Fruit fly (Drosophila melanogaster) whole organism, embryonic: ENCODE results near the gene CG42488.

Experiments
- ATbp ChIP-seq: fragments of 200-800 bp; sonication (Bioruptor generic); optimal IDR thresholded peaks from 2 replicates; lab custom pipeline; 2017; ENCODE audit warnings: missing biosample characterization, mild to moderate bottlenecking, missing genetic modification characterization, missing genetic modification reagents
- B-H2 ChIP-seq: fragments of 200-800 bp; sonication (Bioruptor generic); optimal IDR thresholded peaks from 2 replicates; lab custom pipeline; 2018; ENCODE audit warnings: missing biosample characterization, mild to moderate bottlenecking, missing genetic modification characterization
- Bdp1 ChIP-seq: fragments of 200-800 bp; sonication (Bioruptor generic); optimal IDR thresholded peaks from 3 replicates; lab custom pipeline; 2016; ENCODE audit warnings: missing biosample characterization, missing genetic modification characterization
- Bgb ChIP-seq: fragments of 200-800 bp; sonication (Bioruptor generic); IDR thresholded peaks from 2 replicates; pipeline ENCODE4 v1.3.6; 2022; ENCODE audit warnings: missing biosample characterization, missing genetic modification characterization; ENCODE audit not compliant: partially characterized antibody
- Blimp-1 ChIP-seq: fragments of 200-800 bp; sonication (Bioruptor generic); optimal IDR thresholded peaks from 3 replicates; lab custom pipeline; 2018; ENCODE audit warnings: missing biosample characterization, missing genetic modification characterization, mild to moderate bottlenecking, moderate library complexity, missing genetic modification reagents
- CG10267 ChIP-seq: fragments of 200-800 bp; sonication (Bioruptor generic); optimal IDR thresholded peaks from 2 replicates; lab custom pipeline; 2018; ENCODE audit warnings: missing biosample characterization, mild to moderate bottlenecking, missing genetic modification characterization, moderate library complexity
- CG10274 ChIP-seq: fragments of 200-800 bp; sonication (Bioruptor generic); optimal IDR thresholded peaks from 3 replicates; lab custom pipeline; 2017; ENCODE audit warnings: missing biosample characterization, mild to moderate bottlenecking, missing genetic modification characterization
- CG11247 ChIP-seq: fragments of 200-800 bp; sonication (Bioruptor generic); IDR thresholded peaks from 2 replicates; pipeline ENCODE4 v1.3.6; 2022; ENCODE audit warnings: missing biosample characterization, missing genetic modification characterization
- CG12236 ChIP-seq: fragments of 200-800 bp; sonication (Bioruptor generic); optimal IDR thresholded peaks from 2 replicates; lab custom pipeline; 2016; ENCODE audit warnings: missing biosample characterization, missing genetic modification characterization
- CG17802 ChIP-seq: fragments of 200-800 bp; sonication (Bioruptor generic); optimal IDR thresholded peaks from 2 replicates; lab custom pipeline; 2018; ENCODE audit warnings: missing biosample characterization, mild to moderate bottlenecking, missing genetic modification characterization, moderate library complexity
- CG17829 ChIP-seq: fragments of 200-800 bp; optimal IDR thresholded peaks from 2 replicates; lab custom pipeline; 2019; ENCODE audit warnings: missing biosample characterization, mild to moderate bottlenecking, missing genetic modification characterization, moderate library complexity
- CG18262 ChIP-seq: fragments of 200-800 bp; optimal IDR thresholded peaks from 3 replicates; lab custom pipeline; 2019; ENCODE audit warnings: missing biosample characterization, mild to moderate bottlenecking, missing genetic modification characterization, moderate library complexity
- CG18764 ChIP-seq: fragments of 200-800 bp; sonication (Bioruptor generic); optimal IDR thresholded peaks from 3 replicates; lab custom pipeline; 2016; ENCODE audit warnings: missing biosample characterization, missing genetic modification characterization
- CG31224 ChIP-seq: fragments of 200-800 bp; sonication (Bioruptor generic); IDR thresholded peaks from 2 replicates; pipeline ENCODE4 v1.3.6; 2022; ENCODE audit warnings: missing biosample characterization, missing genetic modification characterization
- CG31388 ChIP-seq: fragments of 200-800 bp; sonication (Bioruptor generic); optimal IDR thresholded peaks from 2 replicates; lab custom pipeline; 2016; ENCODE audit warnings: missing biosample characterization, missing genetic modification characterization
- CG43689 ChIP-seq: fragments of 200-800 bp; sonication (Bioruptor generic); IDR thresholded peaks from 2 replicates; pipeline ENCODE4 v1.3.6; 2022; ENCODE audit warnings: missing biosample characterization, missing genetic modification characterization
- CG4707 ChIP-seq: fragments of 200-800 bp; sonication (Bioruptor generic); optimal IDR thresholded peaks from 2 replicates; lab custom pipeline; 2018; ENCODE audit warnings: missing biosample characterization, mild to moderate bottlenecking, missing genetic modification characterization, moderate library complexity
- CG5953 ChIP-seq: fragments of 200-800 bp; sonication (Bioruptor generic); IDR thresholded peaks from 2 replicates; pipeline ENCODE4 v1.3.6; 2022; ENCODE audit warnings: missing biosample characterization, missing genetic modification characterization
- CG7357 ChIP-seq: fragments of 200-800 bp; sonication (Bioruptor generic); IDR thresholded peaks from 3 replicates; pipeline ENCODE4 v1.3.6; 2022; ENCODE audit warnings: missing biosample characterization, missing genetic modification characterization
- CG7556 ChIP-seq: fragments of 200-800 bp; sonication (Bioruptor generic); optimal IDR thresholded peaks from 2 replicates; lab custom pipeline; 2017; ENCODE audit warnings: missing biosample characterization, mild to moderate bottlenecking, missing genetic modification characterization
- CG8089 ChIP-seq: fragments of 200-800 bp; sonication (Bioruptor generic); optimal IDR thresholded peaks from 3 replicates; lab custom pipeline; 2016; ENCODE audit warnings: missing biosample characterization, missing genetic modification characterization
- CG8924 ChIP-seq: fragments of 200-800 bp; optimal IDR thresholded peaks from 3 replicates; lab custom pipeline; 2019; ENCODE audit warnings: missing biosample characterization, mild to moderate bottlenecking, missing genetic modification characterization, moderate library complexity
- CG9932 ChIP-seq: fragments of 200-800 bp; sonication (Bioruptor generic); IDR thresholded peaks from 2 replicates; pipeline ENCODE4 v1.3.6; 2022; ENCODE audit warnings: missing biosample characterization, missing genetic modification characterization
- Dip2 ChIP-seq: fragments of 200-800 bp; sonication (Bioruptor generic); IDR thresholded peaks from 2 replicates; pipeline ENCODE4 v1.3.6; 2022; ENCODE audit warnings: missing biosample characterization, missing genetic modification characterization
- Drgx ChIP-seq: fragments of 200-800 bp; sonication (Bioruptor generic); IDR thresholded peaks from 2 replicates; pipeline ENCODE4 v1.3.6; 2022; ENCODE audit warnings: missing biosample characterization, missing genetic modification characterization
- Ets97D ChIP-seq: fragments of 200-800 bp; sonication (Bioruptor generic); optimal IDR thresholded peaks from 3 replicates; lab custom pipeline; 2016; ENCODE audit warnings: missing biosample characterization, missing genetic modification characterization
- HHEX ChIP-seq: fragments of 200-800 bp; sonication (Bioruptor generic); optimal IDR thresholded peaks from 3 replicates; lab custom pipeline; 2017; ENCODE audit warnings: missing biosample characterization, mild to moderate bottlenecking, missing genetic modification characterization, missing genetic modification reagents
- Hmr ChIP-seq: fragments of 200-800 bp; sonication (Bioruptor generic); optimal IDR thresholded peaks from 3 replicates; lab custom pipeline; 2017; ENCODE audit warnings: mild to moderate bottlenecking, missing biosample characterization, missing genetic modification reagents, missing genetic modification characterization
- Hmx ChIP-seq: fragments of 200-800 bp; sonication (Bioruptor generic); optimal IDR thresholded peaks from 2 replicates; lab custom pipeline; 2016; ENCODE audit warnings: missing biosample characterization, missing genetic modification characterization
- Hr39 ChIP-seq: fragments of >200 bp; optimal IDR thresholded peaks from 2 replicates; lab custom pipeline; 2017
- MBD-R2 ChIP-seq: fragments of 200-800 bp; sonication (Bioruptor generic); IDR thresholded peaks from 2 replicates; pipeline ENCODE4 v1.3.6; 2022; ENCODE audit warnings: missing biosample characterization, missing genetic modification characterization
- Mrtf ChIP-seq: fragments of 200-800 bp; sonication (Bioruptor generic); IDR thresholded peaks from 3 replicates; pipeline ENCODE4 v1.3.6; 2022; ENCODE audit warnings: missing biosample characterization, missing genetic modification characterization
- Spps ChIP-seq: fragments of 200-800 bp; sonication (Bioruptor generic); optimal IDR thresholded peaks from 2 replicates; lab custom pipeline; 2018; ENCODE audit warnings: missing biosample characterization, mild to moderate bottlenecking, missing genetic modification characterization
- Ssrp ChIP-seq: fragments of 200-800 bp; sonication (Bioruptor generic); optimal IDR thresholded peaks from 2 replicates; lab custom pipeline; 2018; ENCODE audit warnings: missing biosample characterization, mild to moderate bottlenecking, missing genetic modification characterization, moderate library complexity
- Taf1 ChIP-seq: fragments of 200-800 bp; sonication (Bioruptor generic); IDR thresholded peaks from 2 replicates; pipeline ENCODE4 v1.3.6; 2022; ENCODE audit warnings: missing biosample characterization, missing genetic modification characterization
- abd-A ChIP-seq: fragments of 200-800 bp; sonication (Bioruptor generic); optimal IDR thresholded peaks from 3 replicates; lab custom pipeline; 2019; ENCODE audit warnings: missing biosample characterization, mild to moderate bottlenecking, missing genetic modification characterization, moderate library complexity
- aop ChIP-seq: fragments of 200-800 bp; sonication (Bioruptor generic); IDR thresholded peaks from 2 replicates; pipeline ENCODE4 v1.3.6; 2022; ENCODE audit warnings: missing biosample characterization, missing genetic modification characterization
- caup ChIP-seq: fragments of 200-800 bp; sonication (Bioruptor generic); optimal IDR thresholded peaks from 3 replicates; lab custom pipeline; 2017; ENCODE audit warnings: missing biosample characterization, mild to moderate bottlenecking, missing genetic modification characterization, moderate library complexity; ENCODE audit not compliant: severe bottlenecking
- dmrt99B ChIP-seq: fragments of 200-800 bp; sonication (Bioruptor generic); optimal IDR thresholded peaks from 2 replicates; lab custom pipeline; 2018; ENCODE audit warnings: missing biosample characterization, mild to moderate bottlenecking, missing genetic modification characterization, moderate library complexity
- fd64A ChIP-seq: fragments of 200-800 bp; sonication (Bioruptor generic); optimal IDR thresholded peaks from 3 replicates; lab custom pipeline; 2018; ENCODE audit warnings: missing biosample characterization, mild to moderate bottlenecking, missing genetic modification characterization
- fd96Cb ChIP-seq: fragments of 200-800 bp; sonication (Bioruptor generic); optimal IDR thresholded peaks from 2 replicates; lab custom pipeline; 2018; ENCODE audit warnings: missing biosample characterization, mild to moderate bottlenecking, missing genetic modification characterization, moderate library complexity
- hkb ChIP-seq, 2 experiments: fragments of 200-800 bp in 1 of 2; fragments of >200 bp in 1 of 2; sonication (Bioruptor generic) in 1 of 2; IDR thresholded peaks in 1 of 2; optimal IDR thresholded peaks in 1 of 2; 2 replicates each; pipeline versions ENCODE4 v1.3.6 to Lab custom; 2017 to 2022; ENCODE audit warnings: missing biosample characterization in 1 of 2, missing genetic modification characterization in 1 of 2
- hth ChIP-seq: fragments of >200 bp; optimal IDR thresholded peaks from 2 replicates; lab custom pipeline; 2017; ENCODE audit warnings: inconsistent platforms
- insv ChIP-seq, 2 experiments: fragments of 200-800 bp; sonication (Bioruptor generic); optimal IDR thresholded peaks; 3 replicates each; lab custom pipeline; 2016 to 2018; ENCODE audit warnings: missing biosample characterization in 2 of 2, missing genetic modification characterization in 2 of 2
- lola ChIP-seq, 3 experiments: fragments of >200 bp in 2 of 3; fragments of 200-800 bp in 1 of 3; sonication (Bioruptor generic) in 1 of 3; optimal IDR thresholded peaks; 2 replicates each; lab custom pipeline; 2017 to 2019; ENCODE audit warnings: missing biosample characterization in 3 of 3, missing genetic modification characterization in 3 of 3, mild to moderate bottlenecking in 1 of 3, moderate library complexity in 1 of 3
- lov ChIP-seq, 2 experiments: fragments of 200-800 bp in 1 of 2; fragments of >200 bp in 1 of 2; sonication (Bioruptor generic) in 1 of 2; IDR thresholded peaks in 1 of 2; optimal IDR thresholded peaks in 1 of 2; 2 replicates in 1 of 2; 3 replicates in 1 of 2; pipeline versions ENCODE4 v1.3.6 to Lab custom; 2017 to 2022; ENCODE audit warnings: missing biosample characterization in 1 of 2, missing genetic modification characterization in 1 of 2
- nau ChIP-seq: fragments of 200-800 bp; sonication (Bioruptor generic); optimal IDR thresholded peaks from 3 replicates; lab custom pipeline; 2017; ENCODE audit warnings: missing biosample characterization, mild to moderate bottlenecking, missing genetic modification characterization, missing genetic modification reagents
- pnt ChIP-seq: fragments of 200-800 bp; sonication (Bioruptor generic); optimal IDR thresholded peaks from 3 replicates; lab custom pipeline; 2016; ENCODE audit warnings: missing biosample characterization, missing genetic modification characterization
- repo ChIP-seq: fragments of 200-800 bp; sonication (Bioruptor generic); optimal IDR thresholded peaks from 2 replicates; lab custom pipeline; 2016; ENCODE audit warnings: missing biosample characterization, missing genetic modification characterization
- usp ChIP-seq: fragments of >200 bp; optimal IDR thresholded peaks from 2 replicates; lab custom pipeline; 2017; ENCODE audit warnings: missing biosample characterization, missing genetic modification characterization

CG42488 gene

DNA sequence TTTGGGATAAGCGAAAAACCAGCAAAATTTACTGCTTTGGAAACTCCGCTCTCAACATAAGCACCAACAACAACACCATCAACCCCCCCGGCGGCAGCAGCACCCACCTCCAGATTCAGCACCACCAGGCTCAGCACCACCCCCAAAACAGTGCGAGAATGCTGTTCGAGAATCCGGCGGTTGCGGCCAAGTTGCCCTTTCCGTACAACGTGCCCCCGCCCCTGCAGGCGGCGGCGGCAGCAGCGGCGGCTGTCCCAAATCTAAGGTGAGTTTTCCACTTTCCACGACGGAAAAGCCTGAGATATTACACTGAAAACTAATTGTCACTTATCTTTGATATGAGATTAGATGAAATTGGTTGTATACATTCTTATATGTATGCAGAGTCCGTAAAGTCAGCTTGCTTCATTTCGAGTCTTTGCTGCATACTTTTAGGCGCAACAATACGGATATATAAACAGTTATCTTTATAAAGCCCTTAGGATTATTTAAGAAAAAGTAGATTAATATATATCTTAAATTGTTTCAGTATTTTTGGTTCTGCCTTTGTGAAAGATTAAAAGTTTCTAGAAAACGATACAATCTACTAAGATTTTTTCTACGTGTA lies 36.7 kb downstream of the CG42488 start (continued):
- TF ChIP-seq Ssrp (tag; lab: Kevin White, UChicago) (peak; percentile 39), CG7556 (peak; percentile 54), usp (GFP tag; lab: Kevin White, UChicago) (no peak), hkb (optimal IDR thresholded peaks at IDR 0.05; lab: Kevin White, UChicago) (no peak), hkb (GFP tag; IDR thresholded peaks at IDR 0.05; lab: Robert Waterston, UW) (no peak), Dip2 (0 out of 2 replicates have a peak, but pooled peaks have one; percentile 11), Hmx (GFP tag; lab: Kevin White, UChicago) (no peak), CG11247 (GFP tag; lab: Robert Waterston, UW) (no peak; the same call in 1 of the 2 replicates), dmrt99B (tag; lab: Kevin White, UChicago) (peak; percentile 47), CG12236 (GFP tag; lab: Kevin White, UChicago) (no peak), nau (GFP tag; lab: Kevin White, UChicago) (peak; percentile 0), Bdp1 (GFP tag; lab: Kevin White, UChicago) (no peak), lov (optimal IDR thresholded peaks at IDR 0.05; lab: Kevin White, UChicago) (no peak), lov (GFP tag; IDR thresholded peaks at IDR 0.05; lab: Robert Waterston, UW) (no peak), abd-A (tag; lab: Kevin White, UChicago) (no peak), Mrtf (no peak), repo (GFP tag; lab: Kevin White, UChicago) (no peak), Hr39 (lab: Kevin White, UChicago) (no peak), Drgx (GFP tag; lab: Robert Waterston, UW) (no peak), ATbp (GFP tag; lab: Kevin White, UChicago) (peak; percentile 41), CG5953 (no peak), CG10267 (tag; lab: Kevin White, UChicago) (peak; percentile 1), CG17829 (tag; lab: Kevin White, UChicago) (peak; percentile 22), CG18262 (tag; lab: Kevin White, UChicago) (peak; percentile 56), HHEX (GFP tag; lab: Kevin White, UChicago) (peak; percentile 25), B-H2 (GFP tag; lab: Kevin White, UChicago) (no peak), insv (GFP tag; optimal IDR thresholded peaks at IDR 0.05; lab: Kevin White, UChicago) (no peak), Taf1 (GFP tag; lab: Robert Waterston, UW) (no peak), fd96Cb (tag; lab: Kevin White, UChicago) (peak; percentile 23), CG9932 (GFP tag; lab: Robert Waterston, UW) (no peak), CG18764 (no peak), CG43689 (GFP tag; lab: Robert Waterston, UW) (no peak), hth (lab: Kevin White, UChicago) (no peak), CG4707 (GFP tag; lab: Kevin White, UChicago) (no peak), CG31224 (GFP tag; lab: Robert Waterston, UW) (no peak), lola (GFP tag; optimal IDR thresholded peaks at IDR 0.05; lab: Kevin White, UChicago) (peak in 1 of 3 experiments; percentile 17), Spps (tag; lab: Kevin White, UChicago) (no peak), CG8924 (tag; lab: Kevin White, UChicago) (no peak), CG7357 (GFP tag; lab: Robert Waterston, UW) (no peak), CG10274 (GFP tag; lab: Kevin White, UChicago) (no peak), CG31388 (GFP tag; lab: Kevin White, UChicago) (no peak), CG17802 (tag; lab: Kevin White, UChicago) (no peak), pnt (GFP tag; lab: Kevin White, UChicago) (no peak), Bgb (GFP tag; lab: Robert Waterston, UW) (no peak), Blimp-1 (GFP tag; lab: Kevin White, UChicago) (peak; percentile 55), MBD-R2 (GFP tag; lab: Robert Waterston, UW) (no peak), CG8089 (GFP tag; lab: Kevin White, UChicago) (no peak), caup (GFP tag; lab: Kevin White, UChicago) (peak; percentile 15), aop (no peak), Hmr (GFP tag; lab: Kevin White, UChicago) (peak; percentile 48), Ets97D (GFP tag; lab: Kevin White, UChicago) (no peak), fd64A (no peak)
